Worm (Caenorhabditis elegans) whole organism, late embryonic: ENCODE measurements around the gene Y49E10.4.

ENCODE experiments used
- C08G9.2 ChIP-seq: sonication (generic microtip); optimal IDR thresholded peaks from 2 replicates; lab custom pipeline; 2016; ENCODE audit warnings: mild to moderate bottlenecking, missing genetic modification characterization, moderate library complexity, missing compliant biosample characterization
- K09A11.1 ChIP-seq: sonication (generic microtip); optimal IDR thresholded peaks from 2 replicates; lab custom pipeline; 2017; ENCODE audit warnings: antibody characterized with exemption, mild to moderate bottlenecking, missing genetic modification characterization, missing compliant biosample characterization; ENCODE audit not compliant: insufficient read depth
- ahr-1 ChIP-seq: sonication (generic microtip); optimal IDR thresholded peaks from 2 replicates; lab custom pipeline; 2016; ENCODE audit warnings: missing genetic modification characterization, missing compliant biosample characterization
- ceh-14 ChIP-seq: sonication (generic microtip); optimal IDR thresholded peaks from 2 replicates; lab custom pipeline; 2016; ENCODE audit warnings: missing genotype, missing genetic modification characterization, missing compliant biosample characterization
- ceh-19 ChIP-seq: fragments of 200-800 bp; sonication (Bioruptor generic); optimal IDR thresholded peaks from 2 replicates; lab custom pipeline; 2018; ENCODE audit warnings: mild to moderate bottlenecking, missing genetic modification characterization, missing compliant biosample characterization
- ceh-22 ChIP-seq: sonication (generic microtip); optimal IDR thresholded peaks from 2 replicates; lab custom pipeline; 2017; ENCODE audit warnings: missing biosample characterization, missing genetic modification characterization
- ceh-24 ChIP-seq: sonication (generic microtip); optimal IDR thresholded peaks from 2 replicates; lab custom pipeline; 2016; ENCODE audit warnings: mild to moderate bottlenecking, missing genetic modification characterization, missing compliant biosample characterization
- ceh-31 ChIP-seq: sonication (generic microtip); optimal IDR thresholded peaks from 2 replicates; lab custom pipeline; 2016; ENCODE audit warnings: missing genetic modification characterization, missing compliant biosample characterization
- ceh-48 ChIP-seq: sonication (generic microtip); optimal IDR thresholded peaks from 2 replicates; lab custom pipeline; 2016; ENCODE audit warnings: missing genetic modification characterization, inconsistent platforms, missing compliant biosample characterization
- ceh-6 ChIP-seq: fragments of 200-800 bp; sonication (Bioruptor generic); optimal IDR thresholded peaks from 2 replicates; lab custom pipeline; 2018; ENCODE audit warnings: mild to moderate bottlenecking, missing genetic modification characterization, missing compliant biosample characterization
- ceh-9 ChIP-seq: sonication (generic microtip); optimal IDR thresholded peaks from 2 replicates; lab custom pipeline; 2016; ENCODE audit warnings: mild to moderate bottlenecking, missing genetic modification characterization, inconsistent platforms, missing compliant biosample characterization
- dmd-4 ChIP-seq: sonication (generic microtip); optimal IDR thresholded peaks from 2 replicates; lab custom pipeline; 2016; ENCODE audit warnings: borderline replicate concordance, missing genetic modification characterization, missing compliant biosample characterization
- elt-4 ChIP-seq: sonication (generic microtip); optimal IDR thresholded peaks from 2 replicates; lab custom pipeline; 2016; ENCODE audit warnings: missing genetic modification characterization, missing compliant biosample characterization
- ets-4 ChIP-seq: sonication (generic microtip); optimal IDR thresholded peaks from 2 replicates; lab custom pipeline; 2016; ENCODE audit warnings: missing genetic modification characterization, missing compliant biosample characterization
- fax-1 ChIP-seq: sonication (generic microtip); optimal IDR thresholded peaks from 2 replicates; lab custom pipeline; 2016; ENCODE audit warnings: missing genotype, missing genetic modification characterization, missing compliant biosample characterization
- fkh-10 ChIP-seq: fragments of 150-350 bp; optimal IDR thresholded peaks from 2 replicates; lab custom pipeline; 2014; ENCODE audit warnings: missing biosample characterization, missing genetic modification reagents, missing genetic modification characterization
- gmeb-2 ChIP-seq: sonication (generic microtip); optimal IDR thresholded peaks from 2 replicates; lab custom pipeline; 2016; ENCODE audit warnings: missing genetic modification characterization, inconsistent platforms, missing compliant biosample characterization
- hlh-13 ChIP-seq: fragments of 200-800 bp; sonication (Bioruptor generic); optimal IDR thresholded peaks from 2 replicates; lab custom pipeline; 2018; ENCODE audit warnings: mild to moderate bottlenecking, missing genetic modification characterization, missing compliant biosample characterization
- hlh-6 ChIP-seq: sonication (generic microtip); optimal IDR thresholded peaks from 2 replicates; lab custom pipeline; 2016; ENCODE audit warnings: missing genotype, missing genetic modification characterization, missing compliant biosample characterization
- madf-2 ChIP-seq: sonication (generic microtip); optimal IDR thresholded peaks from 2 replicates; lab custom pipeline; 2017; ENCODE audit warnings: missing genetic modification characterization, missing compliant biosample characterization
- mec-3 ChIP-seq: sonication (generic microtip); optimal IDR thresholded peaks from 2 replicates; lab custom pipeline; 2016; ENCODE audit warnings: borderline replicate concordance, missing genetic modification characterization, missing compliant biosample characterization
- nhr-232 ChIP-seq: sonication (generic microtip); optimal IDR thresholded peaks from 2 replicates; lab custom pipeline; 2016; ENCODE audit warnings: missing genetic modification characterization, missing compliant biosample characterization
- npax-4 ChIP-seq: sonication (generic microtip); optimal IDR thresholded peaks from 2 replicates; lab custom pipeline; 2016; ENCODE audit warnings: missing genetic modification characterization, missing compliant biosample characterization
- pag-3 ChIP-seq: sonication (generic microtip); optimal IDR thresholded peaks from 2 replicates; lab custom pipeline; 2016; ENCODE audit warnings: missing compliant biosample characterization, missing genetic modification characterization, borderline replicate concordance
- pat-9 ChIP-seq: fragments of 200-800 bp; sonication (Bioruptor generic); optimal IDR thresholded peaks from 2 replicates; lab custom pipeline; 2018; ENCODE audit warnings: mild to moderate bottlenecking, missing genetic modification characterization, moderate library complexity, missing compliant biosample characterization
- pha-2 ChIP-seq: sonication (generic microtip); optimal IDR thresholded peaks from 2 replicates; lab custom pipeline; 2017; ENCODE audit warnings: mild to moderate bottlenecking, missing genetic modification characterization, missing compliant biosample characterization
- pha-4 ChIP-seq: fragments of 150-350 bp; optimal IDR thresholded peaks from 2 replicates; lab custom pipeline; 2018; ENCODE audit warnings: missing biosample characterization, missing genetic modification reagents, missing genetic modification characterization
- pqm-1 ChIP-seq: sonication (generic microtip); optimal IDR thresholded peaks from 2 replicates; lab custom pipeline; 2016; ENCODE audit warnings: missing genetic modification characterization, missing compliant biosample characterization
- ref-2 ChIP-seq: sonication (generic microtip); optimal IDR thresholded peaks from 2 replicates; lab custom pipeline; 2016; ENCODE audit warnings: missing genetic modification characterization, missing compliant biosample characterization
- syd-9 ChIP-seq: sonication (generic microtip); optimal IDR thresholded peaks from 2 replicates; lab custom pipeline; 2016; ENCODE audit warnings: mild to moderate bottlenecking, missing genetic modification characterization, moderate library complexity, missing compliant biosample characterization
- ttx-3 ChIP-seq: sonication (generic microtip); optimal IDR thresholded peaks from 2 replicates; lab custom pipeline; 2016; ENCODE audit warnings: missing genetic modification reagents, missing genetic modification characterization, missing compliant biosample characterization
- unc-42 ChIP-seq: sonication (generic microtip); optimal IDR thresholded peaks from 2 replicates; lab custom pipeline; 2016; ENCODE audit warnings: missing genotype, missing genetic modification characterization, missing compliant biosample characterization
- unc-55 ChIP-seq: sonication (generic microtip); optimal IDR thresholded peaks from 2 replicates; lab custom pipeline; 2017; ENCODE audit warnings: missing biosample characterization, missing genetic modification reagents, missing genetic modification characterization

The Y49E10.4 gene

DNA sequence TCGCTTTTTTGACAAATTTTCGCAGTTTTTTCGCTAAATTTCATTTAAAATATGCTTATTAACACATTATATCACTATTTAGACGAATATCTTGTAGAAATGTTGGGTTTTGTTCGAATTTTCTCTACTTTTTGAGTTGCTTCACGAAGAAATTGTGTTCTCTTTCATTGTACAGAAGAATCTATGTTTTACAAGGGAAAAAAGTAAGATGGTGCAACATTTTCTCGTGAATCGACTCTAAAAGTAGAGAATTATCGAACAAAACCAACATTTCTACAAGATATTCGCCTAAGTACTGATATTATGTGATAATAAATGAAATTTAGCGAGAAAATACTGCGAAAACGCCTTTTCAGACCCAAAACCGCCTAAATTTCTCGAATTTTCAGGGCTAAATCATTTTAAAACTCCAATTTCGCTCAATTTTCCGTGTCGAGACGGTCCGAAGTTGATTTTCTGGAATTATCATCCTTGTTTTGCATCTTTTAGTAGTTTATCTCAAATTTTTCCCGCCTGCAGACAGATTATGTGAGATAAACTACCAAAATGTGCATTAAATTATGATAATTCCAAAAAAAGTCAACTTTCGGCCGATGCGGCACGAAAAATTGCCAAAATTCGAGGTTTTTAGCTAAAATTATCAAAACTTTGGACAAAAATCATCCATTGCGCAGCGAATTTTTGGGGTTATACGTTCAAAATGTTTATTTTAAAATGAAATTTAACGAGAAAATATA is 44.1 kb upstream of the Y49E10.4 start:
- TF ChIP-seq fkh-10 (GFP tag; lab: Kevin White, UChicago) (no peak), ceh-14 (tag; lab: Kevin White, UChicago) (no peak), gmeb-2 (tag; lab: Kevin White, UChicago) (no peak)

ce11 chrIII:12426558-12426957 is 42.9 kb upstream of the Y49E10.4 start, which contains the start of gene pie-1:
Gene pie-1, plus strand, starts transcription at chrIII:12426893.
- TF ChIP-seq madf-2 (tag; lab: Kevin White, UChicago) (no peak), pat-9 (tag; lab: Kevin White, UChicago) (no peak), pha-2 (no peak), pqm-1 (tag; lab: Kevin White, UChicago) (no peak), ahr-1 (tag; lab: Kevin White, UChicago) (no peak), ceh-19 (GFP tag; lab: Kevin White, UChicago) (no peak), ceh-22 (tag; lab: Kevin White, UChicago) (no peak), unc-55 (GFP tag; lab: Kevin White, UChicago) (no peak), unc-42 (tag; lab: Kevin White, UChicago) (no peak), ref-2 (tag; lab: Kevin White, UChicago) (no peak), hlh-13 (GFP tag; lab: Kevin White, UChicago) (no peak), ceh-24 (no peak), ceh-9 (tag; lab: Kevin White, UChicago) (no peak), pha-4 (tag; lab: Kevin White, UChicago) (no peak), ets-4 (tag; lab: Kevin White, UChicago) (no peak), ceh-31 (tag; lab: Kevin White, UChicago) (no peak), ttx-3 (tag; lab: Kevin White, UChicago) (no peak)

ce11 chrIII:12425846-12426405 is 42.3 kb upstream of the Y49E10.4 start:
- TF ChIP-seq ref-2 (tag; lab: Kevin White, UChicago) = no peak
- TF ChIP-seq ceh-6 = no peak
- TF ChIP-seq dmd-4 (tag; lab: Kevin White, UChicago) = no peak
- no peak for TF ChIP-seq C08G9.2

DNA sequence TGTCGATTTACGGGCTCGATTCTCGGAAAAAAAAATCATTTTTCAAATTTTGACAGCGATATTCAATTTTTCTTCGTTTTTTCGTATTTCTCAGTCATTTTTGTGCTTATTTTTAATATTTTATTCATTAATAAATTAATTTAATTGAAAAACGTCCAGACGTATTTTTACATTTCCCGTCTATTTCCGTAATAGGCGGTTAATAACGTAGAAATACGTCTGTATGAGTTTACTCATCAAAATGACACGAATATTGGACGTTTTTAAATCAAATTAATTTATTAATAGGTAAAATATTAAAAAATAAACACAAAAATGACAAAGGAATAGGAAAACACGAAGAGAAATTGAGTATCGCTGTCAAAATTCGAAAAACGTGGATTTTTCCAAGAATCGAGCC is 41.1 kb upstream of the Y49E10.4 start:
- no peak for TF ChIP-seq npax-4 (tag; lab: Kevin White, UChicago)
- TF ChIP-seq elt-4 (tag; lab: Kevin White, UChicago) = no peak
- no peak for TF ChIP-seq hlh-13 (GFP tag; lab: Kevin White, UChicago)

DNA sequence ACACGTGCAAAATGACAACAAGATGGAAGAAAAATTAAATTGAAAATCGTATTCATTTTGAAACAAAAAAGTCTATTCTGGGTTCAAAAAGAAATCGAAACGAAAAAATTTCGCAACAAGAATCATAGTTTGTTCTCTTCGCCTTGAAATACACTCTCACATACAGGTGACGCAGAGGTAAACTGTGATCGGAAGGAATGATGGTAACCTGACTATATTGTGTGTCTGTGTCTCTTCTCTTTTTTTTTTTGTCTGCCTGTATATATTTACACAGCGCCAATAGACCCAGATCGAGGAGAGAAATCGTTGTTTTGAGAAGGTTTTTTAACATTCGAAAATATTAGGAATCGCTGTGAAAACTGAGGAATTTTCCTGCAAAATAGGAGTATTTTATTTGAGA is 40.5 kb upstream of the Y49E10.4 start:
- TF ChIP-seq fax-1 (no peak), hlh-6 (tag; lab: Kevin White, UChicago) (no peak), npax-4 (tag; lab: Kevin White, UChicago) (no peak), K09A11.1 (tag; lab: Kevin White, UChicago) (no peak), ceh-48 (no peak), ets-4 (tag; lab: Kevin White, UChicago) (no peak), syd-9 (tag; lab: Kevin White, UChicago) (no peak)

DNA sequence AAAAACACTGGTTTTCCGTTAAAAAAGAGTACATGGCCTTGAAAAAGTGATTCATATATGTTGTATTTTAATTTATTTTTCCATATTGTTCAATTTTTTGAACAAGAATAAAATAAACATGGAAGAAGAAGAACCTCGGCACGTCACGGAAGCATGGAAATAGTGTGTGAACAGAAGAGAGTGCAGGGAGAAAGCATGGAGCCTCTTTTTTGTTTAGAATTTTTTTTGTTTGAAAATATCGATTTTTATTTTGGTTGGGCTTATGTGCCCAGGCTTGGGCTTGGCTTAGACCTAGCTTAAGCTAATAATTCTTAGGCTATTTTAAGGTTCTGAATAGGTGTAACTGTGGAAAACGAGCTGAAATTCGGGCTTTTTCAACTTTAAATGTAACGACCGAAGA is 38.1 kb upstream of the Y49E10.4 start, which contains the start of gene tat-1:
Gene tat-1 (minus strand): TSS at position 11 of the 400 bp plus-strand sequence.
- TF ChIP-seq mec-3 (tag; lab: Kevin White, UChicago) (no peak), nhr-232 (no peak), pha-4 (tag; lab: Kevin White, UChicago) (no peak), ceh-48 (peak; percentile 25), npax-4 (tag; lab: Kevin White, UChicago) (no peak), pag-3 (no peak)
- TF ChIP-seq, all 69 proteins: peak for 1
